Worm (Caenorhabditis elegans) whole organism, mixed stage, embryonic: Measurements from ENCODE around the gene K01A6.5.

Experiments
- M03D4.4 ChIP-seq: sonication (generic microtip); optimal IDR thresholded peaks from 2 replicates; lab custom pipeline; 2017; ENCODE audit warnings: mild to moderate bottlenecking, missing genetic modification characterization, missing compliant biosample characterization
- bed-3 ChIP-seq: fragments of 200-800 bp; sonication (Bioruptor generic); optimal IDR thresholded peaks from 3 replicates; lab custom pipeline; 2018; ENCODE audit warnings: mild to moderate bottlenecking, missing genetic modification characterization, moderate library complexity, missing compliant biosample characterization
- blmp-1 ChIP-seq: fragments of 150-350 bp; optimal IDR thresholded peaks from 2 replicates; lab custom pipeline; 2014; ENCODE audit warnings: missing biosample characterization, missing genetic modification characterization
- ceh-39 ChIP-seq: fragments of 150-350 bp; optimal IDR thresholded peaks from 2 replicates; lab custom pipeline; 2014; ENCODE audit warnings: missing biosample characterization, missing genetic modification characterization
- ceh-43 ChIP-seq: fragments of 200-800 bp; sonication (Bioruptor generic); optimal IDR thresholded peaks from 2 replicates; lab custom pipeline; 2018; ENCODE audit warnings: mild to moderate bottlenecking, missing genetic modification characterization, moderate library complexity, missing compliant biosample characterization
- ceh-83 ChIP-seq: fragments of 200-800 bp; sonication (Bioruptor generic); optimal IDR thresholded peaks from 2 replicates; lab custom pipeline; 2018; ENCODE audit warnings: mild to moderate bottlenecking, missing genetic modification characterization, missing compliant biosample characterization
- ces-1 ChIP-seq: fragments of 150-350 bp; optimal IDR thresholded peaks from 2 replicates; lab custom pipeline; 2014; ENCODE audit warnings: missing biosample characterization, missing genetic modification reagents, missing genetic modification characterization
- cnd-1 ChIP-seq: fragments of 200-800 bp; sonication (Bioruptor generic); optimal IDR thresholded peaks from 2 replicates; lab custom pipeline; 2018; ENCODE audit warnings: mild to moderate bottlenecking, missing genetic modification characterization, missing compliant biosample characterization
- drap-1 ChIP-seq: fragments of 200-800 bp; sonication (Bioruptor generic); optimal IDR thresholded peaks from 3 replicates; lab custom pipeline; 2018; ENCODE audit warnings: mild to moderate bottlenecking, missing genetic modification characterization, missing compliant biosample characterization
- flh-1 ChIP-seq: fragments of 200-800 bp; sonication (Bioruptor generic); optimal IDR thresholded peaks from 2 replicates; lab custom pipeline; 2018; ENCODE audit warnings: mild to moderate bottlenecking, missing genetic modification characterization, moderate library complexity, missing compliant biosample characterization
- ham-2 ChIP-seq: fragments of 200-800 bp; sonication (Bioruptor generic); optimal IDR thresholded peaks from 2 replicates; lab custom pipeline; 2018; ENCODE audit warnings: mild to moderate bottlenecking, missing genetic modification characterization, missing compliant biosample characterization
- hlh-1 ChIP-seq: fragments of 150-350 bp; optimal IDR thresholded peaks from 2 replicates; lab custom pipeline; 2014; ENCODE audit warnings: missing biosample characterization, missing genetic modification reagents, missing genetic modification characterization
- lin-13 ChIP-seq: fragments of 150-350 bp; optimal IDR thresholded peaks from 2 replicates; lab custom pipeline; 2014; ENCODE audit warnings: missing biosample characterization, missing genetic modification characterization
- mab-5 ChIP-seq: fragments of 150-350 bp; optimal IDR thresholded peaks from 2 replicates; lab custom pipeline; 2014; ENCODE audit warnings: missing biosample characterization, missing genetic modification characterization
- mep-1 ChIP-seq: fragments of 150-350 bp; optimal IDR thresholded peaks from 2 replicates; lab custom pipeline; 2017; ENCODE audit warnings: missing biosample characterization, missing genetic modification reagents, missing genetic modification characterization, inconsistent platforms
- nhr-12 ChIP-seq: fragments of 150-350 bp; optimal IDR thresholded peaks from 2 replicates; lab custom pipeline; 2014; ENCODE audit warnings: missing biosample characterization, missing genetic modification characterization
- nhr-2 ChIP-seq: fragments of 150-350 bp; optimal IDR thresholded peaks from 2 replicates; lab custom pipeline; 2014; ENCODE audit warnings: missing biosample characterization, missing genetic modification characterization
- nhr-28 ChIP-seq: fragments of 150-350 bp; optimal IDR thresholded peaks from 2 replicates; lab custom pipeline; 2014; ENCODE audit warnings: missing biosample characterization, missing genetic modification characterization
- pha-4 ChIP-seq: fragments of 150-350 bp; optimal IDR thresholded peaks from 2 replicates; lab custom pipeline; 2018; ENCODE audit warnings: missing biosample characterization, missing genetic modification reagents, missing genetic modification characterization
- sem-2 ChIP-seq: fragments of 200-800 bp; sonication (Bioruptor generic); optimal IDR thresholded peaks from 2 replicates; lab custom pipeline; 2018; ENCODE audit warnings: mild to moderate bottlenecking, missing genetic modification characterization, missing compliant biosample characterization
- snpc-4 ChIP-seq: fragments of 150-350 bp; optimal IDR thresholded peaks from 2 replicates; lab custom pipeline; 2014; ENCODE audit warnings: missing biosample characterization, missing genetic modification characterization
- sptf-1 ChIP-seq: sonication (generic microtip); optimal IDR thresholded peaks from 2 replicates; lab custom pipeline; 2017; ENCODE audit warnings: mild to moderate bottlenecking, missing genetic modification characterization, moderate library complexity, missing compliant biosample characterization
- tbx-8 ChIP-seq: fragments of 200-800 bp; sonication (Bioruptor generic); optimal IDR thresholded peaks from 2 replicates; lab custom pipeline; 2018; ENCODE audit warnings: mild to moderate bottlenecking, missing genetic modification characterization, moderate library complexity, missing compliant biosample characterization
- unc-120 ChIP-seq: sonication (generic microtip); optimal IDR thresholded peaks from 2 replicates; lab custom pipeline; 2017; ENCODE audit warnings: missing genetic modification characterization, missing compliant biosample characterization; ENCODE audit not compliant: poor library complexity, severe bottlenecking
- unc-39 ChIP-seq: fragments of 150-350 bp; optimal IDR thresholded peaks from 2 replicates; lab custom pipeline; 2014; ENCODE audit warnings: missing biosample characterization, missing genetic modification characterization
- unc-62 ChIP-seq: fragments of 150-350 bp; optimal IDR thresholded peaks from 2 replicates; lab custom pipeline; 2014; ENCODE audit warnings: missing biosample characterization, missing genetic modification reagents, missing genetic modification characterization
- ztf-11 ChIP-seq: fragments of 150-350 bp; optimal IDR thresholded peaks from 2 replicates; lab custom pipeline; 2014; ENCODE audit warnings: missing biosample characterization, missing genetic modification characterization

K01A6.5 gene

ce11 chrIV:11703685-11704296 lies 38.7 kb upstream of the K01A6.5 start, which contains the start of the genes T22B3.3 and alg-3:
T22B3.3 (minus strand) TSS chrIV:11703785.
alg-3 (plus strand) TSS chrIV:11704246.
- TF ChIP-seq blmp-1 (tag; lab: Kevin White, UChicago) (no peak), tbx-8 (GFP tag; lab: Kevin White, UChicago) (no peak), sptf-1 (tag; lab: Kevin White, UChicago) (no peak), unc-120 (tag; lab: Kevin White, UChicago) (no peak), drap-1 (GFP tag; lab: Kevin White, UChicago) (no peak), pha-4 (no peak)

ce11 chrIV:11710331-11710730 lies 32.2 kb upstream of the K01A6.5 start:
- TF ChIP-seq ham-2 (no peak), mep-1 (tag; lab: Kevin White, UChicago) (no peak), sem-2 (GFP tag; lab: Kevin White, UChicago) (no peak), tbx-8 (GFP tag; lab: Kevin White, UChicago) (no peak), hlh-1 (peak; percentile 16), ceh-39 (no peak), mab-5 (tag; lab: Kevin White, UChicago) (no peak), snpc-4 (tag; lab: Kevin White, UChicago) (no peak), nhr-28 (tag; lab: Kevin White, UChicago) (no peak), ztf-11 (tag; lab: Kevin White, UChicago) (no peak), sptf-1 (tag; lab: Kevin White, UChicago) (no peak), drap-1 (GFP tag; lab: Kevin White, UChicago) (no peak), pha-4 (peak; percentile 31), nhr-12 (tag; lab: Kevin White, UChicago) (no peak), M03D4.4 (tag; lab: Kevin White, UChicago) (no peak), ceh-83 (GFP tag; lab: Kevin White, UChicago) (no peak), bed-3 (GFP tag; lab: Kevin White, UChicago) (no peak), unc-120 (tag; lab: Kevin White, UChicago) (peak; percentile 75), lin-13 (tag; lab: Kevin White, UChicago) (no peak), ces-1 (GFP tag; lab: Kevin White, UChicago) (no peak), nhr-2 (tag; lab: Kevin White, UChicago) (no peak), unc-62 (GFP tag; lab: Kevin White, UChicago) (peak; percentile 92)

- TF ChIP-seq hlh-1 (peak; percentile 42), unc-39 (tag; lab: Kevin White, UChicago) (no peak)
- TF ChIP-seq, all 35 proteins: peak for 1
Measured at ce11 chrIV:11713289-11713688, 29.2 kb upstream of the K01A6.5 start.

ce11 chrIV:11714739-11715138 lies 27.8 kb upstream of the K01A6.5 start, which contains the start of gene magi-1:
magi-1 (plus strand) TSS chrIV:11715039.
- TF ChIP-seq cnd-1 (no peak), blmp-1 (tag; lab: Kevin White, UChicago) (no peak), mep-1 (tag; lab: Kevin White, UChicago) (no peak), ceh-39 (no peak), M03D4.4 (tag; lab: Kevin White, UChicago) (no peak), tbx-8 (GFP tag; lab: Kevin White, UChicago) (no peak), drap-1 (GFP tag; lab: Kevin White, UChicago) (no peak), hlh-1 (no peak), mab-5 (tag; lab: Kevin White, UChicago) (no peak), ces-1 (GFP tag; lab: Kevin White, UChicago) (no peak), unc-120 (tag; lab: Kevin White, UChicago) (no peak), lin-13 (tag; lab: Kevin White, UChicago) (no peak), ceh-43 (no peak), nhr-12 (tag; lab: Kevin White, UChicago) (no peak), nhr-28 (tag; lab: Kevin White, UChicago) (no peak), unc-39 (tag; lab: Kevin White, UChicago) (no peak), flh-1 (GFP tag; lab: Kevin White, UChicago) (no peak)

ce11 chrIV:11716414-11716813 lies 26.1 kb upstream of the K01A6.5 start:
- TF ChIP-seq hlh-1: peak; percentile 14
- TF ChIP-seq lin-13 (tag; lab: Kevin White, UChicago): no peak
